ENCODE assay signal across 1 fruit fly cellular context in genomic region chrX:617477-617795, dm6.
TF ChIP-seq lines count a peak whose summit lies in the region.

No protein-coding gene starts in this region.

TF ChIP-seq in whole organism, embryonic, 481 proteins besides CTCF, POLR2A, EP300 and RAD21 (continued from another document and continues in another):
- TF ChIP-seq Hmr (GFP tag; optimal IDR thresholded peaks at IDR 0.05; lab: Kevin White, UChicago) (peak; percentile 36), CG10209 (GFP tag; optimal IDR thresholded peaks at IDR 0.05; lab: Kevin White, UChicago) (no peak), MESR4 (GFP tag; optimal IDR thresholded peaks at IDR 0.05; lab: Kevin White, UChicago) (peak; percentile 35), CG7745 (tag; optimal IDR thresholded peaks at IDR 0.05; lab: Kevin White, UChicago) (no peak), peb (GFP tag; IDR thresholded peaks at IDR 0.05; lab: Robert Waterston, UW) (no peak), CG2712 (tag; optimal IDR thresholded peaks at IDR 0.05; lab: Kevin White, UChicago) (peak; percentile 5), z (GFP tag; IDR thresholded peaks at IDR 0.05; lab: Robert Waterston, UW) (no peak), phol (tag; optimal IDR thresholded peaks at IDR 0.05; lab: Kevin White, UChicago) (no peak), dimm (GFP tag; IDR thresholded peaks at IDR 0.05; lab: Robert Waterston, UW) (no peak), p53 (GFP tag; optimal IDR thresholded peaks at IDR 0.05; lab: Kevin White, UChicago) (peak; percentile 3), MTF-1 (GFP tag; optimal IDR thresholded peaks at IDR 0.05; lab: Kevin White, UChicago; ENCODE audit: borderline replicate concordance) (no peak), row (GFP tag; IDR thresholded peaks at IDR 0.05; lab: Robert Waterston, UW) (0 out of 3 replicates have a peak, but pooled peaks have one; percentile 8), fu2 (GFP tag; optimal IDR thresholded peaks at IDR 0.05; lab: Kevin White, UChicago) (no peak), lbe (GFP tag; optimal IDR thresholded peaks at IDR 0.05; lab: Kevin White, UChicago) (peak; percentile 27), CG16813 (GFP tag; IDR thresholded peaks at IDR 0.05; lab: Robert Waterston, UW; ENCODE audit: partially characterized antibody) (peak; percentile 77), seq (GFP tag; IDR thresholded peaks at IDR 0.05; lab: Robert Waterston, UW) (no peak), kah (GFP tag; optimal IDR thresholded peaks at IDR 0.05; lab: Kevin White, UChicago) (peak; percentile 88), Six4 (GFP tag; optimal IDR thresholded peaks at IDR 0.05; lab: Kevin White, UChicago) (no peak), Sry-δ (GFP tag; optimal IDR thresholded peaks at IDR 0.05; lab: Kevin White, UChicago) (peak; percentile 77), D (optimal IDR thresholded peaks at IDR 0.05; lab: Kevin White, UChicago) (no peak), D (GFP tag; optimal IDR thresholded peaks at IDR 0.05; lab: Kevin White, UChicago) (no peak), en (GFP tag; optimal IDR thresholded peaks at IDR 0.05; lab: Kevin White, UChicago) (no peak), Doc3 (GFP tag; IDR thresholded peaks at IDR 0.05; lab: Robert Waterston, UW; ENCODE audit: partially characterized antibody) (peak; percentile 73), CG17361 (GFP tag; IDR thresholded peaks at IDR 0.05; lab: Robert Waterston, UW) (no peak), CG4820 (GFP tag; optimal IDR thresholded peaks at IDR 0.05; lab: Kevin White, UChicago) (no peak), CG15514 (GFP tag; optimal IDR thresholded peaks at IDR 0.05; lab: Kevin White, UChicago) (peak; percentile 89), gfzf (GFP tag; optimal IDR thresholded peaks at IDR 0.05; lab: Kevin White, UChicago) (peak; percentile 37), HHEX (GFP tag; optimal IDR thresholded peaks at IDR 0.05; lab: Kevin White, UChicago) (no peak), CG3407 (GFP tag; optimal IDR thresholded peaks at IDR 0.05; lab: Kevin White, UChicago) (no peak), CG7928 (GFP tag; optimal IDR thresholded peaks at IDR 0.05; lab: Kevin White, UChicago) (no peak), cad (GFP tag; optimal IDR thresholded peaks at IDR 0.05; lab: Kevin White, UChicago) (no peak), sens (GFP tag; lab: Kevin White, UChicago) (peak; percentile 58), ewg (GFP tag; optimal IDR thresholded peaks at IDR 0.05; lab: Kevin White, UChicago) (peak; percentile 57), Hr78 (GFP tag; optimal IDR thresholded peaks at IDR 0.05; lab: Kevin White, UChicago) (no peak), Fer1 (GFP tag; optimal IDR thresholded peaks at IDR 0.05; lab: Kevin White, UChicago) (no peak), bowl (GFP tag; IDR thresholded peaks at IDR 0.05; lab: Robert Waterston, UW) (no peak), psq (GFP tag; optimal IDR thresholded peaks at IDR 0.05; lab: Kevin White, UChicago) (no peak), gsb (GFP tag; IDR thresholded peaks at IDR 0.05; lab: Robert Waterston, UW) (no peak), insv (GFP tag; optimal IDR thresholded peaks at IDR 0.05; lab: Kevin White, UChicago) (no peak), Taf1 (GFP tag; IDR thresholded peaks at IDR 0.05; lab: Robert Waterston, UW) (no peak), CG17568 (GFP tag; optimal IDR thresholded peaks at IDR 0.05; lab: Kevin White, UChicago) (no peak), BEAF-32 (GFP tag; optimal IDR thresholded peaks at IDR 0.05; lab: Kevin White, UChicago) (peak; percentile 84), rib (GFP tag; IDR thresholded peaks at IDR 0.05; lab: Robert Waterston, UW) (no peak), Dref (GFP tag; IDR thresholded peaks at IDR 0.05; lab: Robert Waterston, UW) (peak; percentile 85), CG18262 (tag; optimal IDR thresholded peaks at IDR 0.05; lab: Kevin White, UChicago) (no peak), amos (GFP tag; IDR thresholded peaks at IDR 0.05; lab: Robert Waterston, UW; ENCODE audit: partially characterized antibody) (peak; percentile 87), eve (GFP tag; optimal IDR thresholded peaks at IDR 0.05; lab: Kevin White, UChicago) (no peak), CG31224 (GFP tag; IDR thresholded peaks at IDR 0.05; lab: Robert Waterston, UW) (no peak), ftz-f1 (GFP tag; optimal IDR thresholded peaks at IDR 0.05; lab: Kevin White, UChicago) (peak; percentile 3), Dp (GFP tag; optimal IDR thresholded peaks at IDR 0.05; lab: Kevin White, UChicago) (peak; percentile 84), CG10267 (tag; optimal IDR thresholded peaks at IDR 0.05; lab: Kevin White, UChicago) (peak; percentile 95), da (GFP tag; optimal IDR thresholded peaks at IDR 0.05; lab: Kevin White, UChicago) (no peak), nerfin-1 (tag; optimal IDR thresholded peaks at IDR 0.05; lab: Kevin White, UChicago) (no peak), Spps (tag; optimal IDR thresholded peaks at IDR 0.05; lab: Kevin White, UChicago) (no peak), CG1792 (GFP tag; optimal IDR thresholded peaks at IDR 0.05; lab: Kevin White, UChicago) (no peak), schlank (tag; optimal IDR thresholded peaks at IDR 0.05; lab: Kevin White, UChicago) (no peak), CG13287 (GFP tag; IDR thresholded peaks at IDR 0.05; lab: Robert Waterston, UW; ENCODE audit: partially characterized antibody) (peak; percentile 81), CG11456 (GFP tag; IDR thresholded peaks at IDR 0.05; lab: Robert Waterston, UW) (no peak), gro (GFP tag; optimal IDR thresholded peaks at IDR 0.05; lab: Kevin White, UChicago) (peak; percentile 35), CG14860 (GFP tag; IDR thresholded peaks at IDR 0.05; lab: Robert Waterston, UW; ENCODE audit: partially characterized antibody) (peak; percentile 53; the same call in 2 of the 3 replicates), Atf-2 (GFP tag; optimal IDR thresholded peaks at IDR 0.05; lab: Kevin White, UChicago) (no peak), bbx (GFP tag; IDR thresholded peaks at IDR 0.05; lab: Robert Waterston, UW; ENCODE audit: partially characterized antibody) (peak; percentile 88), fd102C (GFP tag; optimal IDR thresholded peaks at IDR 0.05; lab: Kevin White, UChicago) (no peak), Rfx (GFP tag; IDR thresholded peaks at IDR 0.05; lab: Robert Waterston, UW) (peak; percentile 50), dysf (GFP tag; IDR thresholded peaks at IDR 0.05; lab: Robert Waterston, UW) (no peak), danr (GFP tag; IDR thresholded peaks at IDR 0.05; lab: Robert Waterston, UW) (no peak), CG12744 (GFP tag; optimal IDR thresholded peaks at IDR 0.05; lab: Kevin White, UChicago) (no peak), Ada2b (GFP tag; IDR thresholded peaks at IDR 0.05; lab: Robert Waterston, UW) (no peak), btn (GFP tag; optimal IDR thresholded peaks at IDR 0.05; lab: Kevin White, UChicago) (no peak), CG16779 (GFP tag; IDR thresholded peaks at IDR 0.05; lab: Robert Waterston, UW) (no peak), Side (GFP tag; optimal IDR thresholded peaks at IDR 0.05; lab: Kevin White, UChicago) (no peak), CG8765 (GFP tag; IDR thresholded peaks at IDR 0.05; lab: Robert Waterston, UW) (no peak), CG2875 (GFP tag; optimal IDR thresholded peaks at IDR 0.05; lab: Kevin White, UChicago) (no peak), CG14014 (GFP tag; IDR thresholded peaks at IDR 0.05; lab: Robert Waterston, UW) (no peak), Deaf1 (tag; optimal IDR thresholded peaks at IDR 0.05; lab: Kevin White, UChicago) (peak; percentile 62), grn (GFP tag; optimal IDR thresholded peaks at IDR 0.05; lab: Kevin White, UChicago) (no peak), nom (GFP tag; optimal IDR thresholded peaks at IDR 0.05; lab: Kevin White, UChicago) (no peak), HLHmδ (GFP tag; optimal IDR thresholded peaks at IDR 0.05; lab: Kevin White, UChicago) (no peak), aop (GFP tag; IDR thresholded peaks at IDR 0.05; lab: Robert Waterston, UW) (no peak), CG42726 (GFP tag; IDR thresholded peaks at IDR 0.05; lab: Robert Waterston, UW; ENCODE audit: partially characterized antibody) (peak; percentile 85; the same call in 1 of the 2 replicates), croc (GFP tag; conservative IDR thresholded peaks at IDR 0.05; lab: Robert Waterston, UW) (no peak), CG12659 (GFP tag; optimal IDR thresholded peaks at IDR 0.05; lab: Kevin White, UChicago) (peak; percentile 16), pan (optimal IDR thresholded peaks at IDR 0.05; lab: Kevin White, UChicago) (no peak), pan (GFP tag; optimal IDR thresholded peaks at IDR 0.05 in 1 of 2, IDR thresholded peaks at IDR 0.05 in 1 of 2) (no peak), CG17829 (tag; optimal IDR thresholded peaks at IDR 0.05; lab: Kevin White, UChicago) (peak; percentile 16), CG5953 (GFP tag; IDR thresholded peaks at IDR 0.05; lab: Robert Waterston, UW) (no peak), tna (GFP tag; IDR thresholded peaks at IDR 0.05; lab: Robert Waterston, UW; ENCODE audit: partially characterized antibody) (peak; percentile 40; the same call in 1 of the 2 replicates), zen (tag; optimal IDR thresholded peaks at IDR 0.05; lab: Kevin White, UChicago) (no peak), dpn (GFP tag; optimal IDR thresholded peaks at IDR 0.05; lab: Kevin White, UChicago) (peak in 1 of 2 experiments; percentile 3), Usf (GFP tag; optimal IDR thresholded peaks at IDR 0.05; lab: Kevin White, UChicago) (no peak), CG9797 (GFP tag; optimal IDR thresholded peaks at IDR 0.05; lab: Kevin White, UChicago) (peak; percentile 38), crol (GFP tag; IDR thresholded peaks at IDR 0.05; lab: Robert Waterston, UW) (no peak), Hr3 (GFP tag; optimal IDR thresholded peaks at IDR 0.05; lab: Kevin White, UChicago) (no peak), dan (GFP tag; IDR thresholded peaks at IDR 0.05; lab: Robert Waterston, UW) (no peak), CHES-1-like (GFP tag; optimal IDR thresholded peaks at IDR 0.05; lab: Kevin White, UChicago) (no peak), CG3838 (GFP tag; optimal IDR thresholded peaks at IDR 0.05; lab: Kevin White, UChicago) (no peak), CG2116 (GFP tag; optimal IDR thresholded peaks at IDR 0.05; lab: Kevin White, UChicago) (peak; percentile 78), CG1603 (tag; optimal IDR thresholded peaks at IDR 0.05; lab: Kevin White, UChicago) (peak; percentile 70), pum (GFP tag; optimal IDR thresholded peaks at IDR 0.05; lab: Kevin White, UChicago) (no peak), CG17186 (GFP tag; optimal IDR thresholded peaks at IDR 0.05; lab: Kevin White, UChicago) (peak; percentile 93), CG17385 (GFP tag; optimal IDR thresholded peaks at IDR 0.05; lab: Kevin White, UChicago) (no peak), CG31441 (GFP tag; IDR thresholded peaks at IDR 0.05; lab: Robert Waterston, UW) (no peak), CG11504 (tag; optimal IDR thresholded peaks at IDR 0.05; lab: Kevin White, UChicago) (no peak), CG34224 (GFP tag; IDR thresholded peaks at IDR 0.05; lab: Robert Waterston, UW; ENCODE audit: partially characterized antibody) (peak; percentile 71), CG15073 (GFP tag; optimal IDR thresholded peaks at IDR 0.05; lab: Kevin White, UChicago) (no peak), CG10959 (GFP tag; IDR thresholded peaks at IDR 0.05; lab: Robert Waterston, UW) (no peak), unc-4 (GFP tag; IDR thresholded peaks at IDR 0.05; lab: Robert Waterston, UW; ENCODE audit: partially characterized antibody) (peak; percentile 77), Pdp1 (GFP tag; optimal IDR thresholded peaks at IDR 0.05; lab: Kevin White, UChicago) (peak in 1 of 2 experiments; percentile 17), CG4424 (GFP tag; optimal IDR thresholded peaks at IDR 0.05; lab: Kevin White, UChicago) (no peak), CG14710 (tag; optimal IDR thresholded peaks at IDR 0.05; lab: Kevin White, UChicago) (peak; percentile 19), CG11398 (GFP tag; optimal IDR thresholded peaks at IDR 0.05; lab: Kevin White, UChicago) (no peak), Poxn (GFP tag; IDR thresholded peaks at IDR 0.05; lab: Robert Waterston, UW) (no peak), pita (GFP tag; optimal IDR thresholded peaks at IDR 0.05; lab: Kevin White, UChicago) (no peak), CG1233 (GFP tag; optimal IDR thresholded peaks at IDR 0.05; lab: Kevin White, UChicago) (no peak), Ets65A (GFP tag; lab: Kevin White, UChicago) (no peak), CG12769 (tag; optimal IDR thresholded peaks at IDR 0.05; lab: Kevin White, UChicago) (peak; percentile 61), CG10654 (GFP tag; optimal IDR thresholded peaks at IDR 0.05; lab: Kevin White, UChicago) (no peak), CG11723 (GFP tag; optimal IDR thresholded peaks at IDR 0.05; lab: Kevin White, UChicago) (no peak), chn (GFP tag; optimal IDR thresholded peaks at IDR 0.05; lab: Kevin White, UChicago) (peak; percentile 1), grau (tag; optimal IDR thresholded peaks at IDR 0.05; lab: Kevin White, UChicago) (no peak), hb (GFP tag; IDR thresholded peaks at IDR 0.05; lab: Robert Waterston, UW; ENCODE audit: partially characterized antibody) (0 out of 3 replicates have a peak, but pooled peaks have one; percentile 59), dmrt99B (tag; optimal IDR thresholded peaks at IDR 0.05; lab: Kevin White, UChicago) (no peak), knrl (GFP tag; IDR thresholded peaks at IDR 0.05; lab: Robert Waterston, UW; ENCODE audit: partially characterized antibody) (peak; percentile 72), YL-1 (GFP tag; optimal IDR thresholded peaks at IDR 0.05; lab: Kevin White, UChicago) (no peak), Xrp1 (GFP tag; IDR thresholded peaks at IDR 0.05; lab: Robert Waterston, UW) (no peak), lilli (GFP tag; optimal IDR thresholded peaks at IDR 0.05; lab: Kevin White, UChicago) (peak; percentile 42), CG6765 (GFP tag; optimal IDR thresholded peaks at IDR 0.05; lab: Kevin White, UChicago) (no peak), MBD-R2 (GFP tag; IDR thresholded peaks at IDR 0.05; lab: Robert Waterston, UW) (no peak; the same call in 1 of the 2 replicates), CG16815 (GFP tag; optimal IDR thresholded peaks at IDR 0.05; lab: Kevin White, UChicago) (no peak), eyg (GFP tag; optimal IDR thresholded peaks at IDR 0.05; lab: Kevin White, UChicago) (no peak), Awh (GFP tag; IDR thresholded peaks at IDR 0.05; lab: Robert Waterston, UW) (no peak), CG33213 (GFP tag; optimal IDR thresholded peaks at IDR 0.05; lab: Kevin White, UChicago) (no peak), run (tag; optimal IDR thresholded peaks at IDR 0.05; lab: Kevin White, UChicago) (no peak), pzg (GFP tag; optimal IDR thresholded peaks at IDR 0.05; lab: Kevin White, UChicago) (peak; percentile 66), Bgb (GFP tag; IDR thresholded peaks at IDR 0.05; lab: Robert Waterston, UW; ENCODE audit: partially characterized antibody) (peak; percentile 82)
